Fruit fly (Drosophila melanogaster) whole organism, prepupa: ENCODE measurements around the gene Tpt.

Source experiments
- Blimp-1 ChIP-seq: fragments of 200-800 bp; sonication (Bioruptor generic); optimal IDR thresholded peaks from 3 replicates; lab custom pipeline; 2017; ENCODE audit warnings: missing biosample characterization, missing genetic modification characterization, mild to moderate bottlenecking, moderate library complexity, missing genetic modification reagents
- CG11294 ChIP-seq: fragments of 200-800 bp; sonication (Bioruptor generic); IDR thresholded peaks from 2 replicates; pipeline ENCODE4 v1.3.6; 2022; ENCODE audit warnings: missing biosample characterization, missing genetic modification characterization
- CG11902 ChIP-seq: fragments of 200-800 bp; sonication (Bioruptor generic); optimal IDR thresholded peaks from 3 replicates; lab custom pipeline; 2016; ENCODE audit warnings: missing biosample characterization, missing genetic modification characterization
- CG15336 ChIP-seq: fragments of 200-800 bp; sonication (Bioruptor generic); IDR thresholded peaks from 2 replicates; pipeline ENCODE4 v1.3.6; 2022; ENCODE audit warnings: missing biosample characterization, missing genetic modification characterization
- CG16779 ChIP-seq: fragments of 200-800 bp; sonication (Bioruptor generic); optimal IDR thresholded peaks from 3 replicates; lab custom pipeline; 2017; ENCODE audit warnings: missing biosample characterization, mild to moderate bottlenecking, missing genetic modification characterization
- CG31627 ChIP-seq: fragments of 200-800 bp; sonication (Bioruptor generic); optimal IDR thresholded peaks from 3 replicates; lab custom pipeline; 2016; ENCODE audit warnings: missing biosample characterization, missing genetic modification characterization
- CG32006 ChIP-seq: fragments of 200-800 bp; sonication (Bioruptor generic); optimal IDR thresholded peaks from 3 replicates; lab custom pipeline; 2017; ENCODE audit warnings: missing biosample characterization, mild to moderate bottlenecking, missing genetic modification characterization
- CG4318 ChIP-seq: fragments of 200-800 bp; sonication (Bioruptor generic); optimal IDR thresholded peaks from 3 replicates; lab custom pipeline; 2017; ENCODE audit warnings: missing biosample characterization, mild to moderate bottlenecking, missing genetic modification characterization
- CG6163 ChIP-seq: fragments of 200-800 bp; sonication (Bioruptor generic); IDR thresholded peaks from 3 replicates; pipeline ENCODE4 v1.3.6; 2022; ENCODE audit warnings: missing biosample characterization, missing genetic modification characterization
- CG6276 ChIP-seq: fragments of 200-800 bp; sonication (Bioruptor generic); optimal IDR thresholded peaks from 2 replicates; lab custom pipeline; 2017; ENCODE audit warnings: missing biosample characterization, mild to moderate bottlenecking, missing genetic modification characterization
- CG6792 ChIP-seq: fragments of 200-800 bp; sonication (Bioruptor generic); optimal IDR thresholded peaks from 3 replicates; lab custom pipeline; 2016; ENCODE audit warnings: missing biosample characterization, missing genetic modification characterization
- CG6808 ChIP-seq: fragments of 200-800 bp; sonication (Bioruptor generic); optimal IDR thresholded peaks from 3 replicates; lab custom pipeline; 2017; ENCODE audit warnings: missing biosample characterization, missing genetic modification characterization, mild to moderate bottlenecking, moderate library complexity, missing genetic modification reagents
- CG6854 ChIP-seq: fragments of 200-800 bp; sonication (Bioruptor generic); optimal IDR thresholded peaks from 2 replicates; lab custom pipeline; 2017; ENCODE audit warnings: missing biosample characterization, mild to moderate bottlenecking, missing genetic modification characterization
- CG7368 ChIP-seq: fragments of 200-800 bp; sonication (Bioruptor generic); optimal IDR thresholded peaks from 3 replicates; lab custom pipeline; 2016; ENCODE audit warnings: missing biosample characterization, missing genetic modification characterization
- CG8319 ChIP-seq: fragments of 200-800 bp; sonication (Bioruptor generic); optimal IDR thresholded peaks from 3 replicates; lab custom pipeline; 2016; ENCODE audit warnings: missing biosample characterization, missing genetic modification characterization
- CG8632 ChIP-seq: fragments of 200-800 bp; sonication (Bioruptor generic); optimal IDR thresholded peaks from 3 replicates; lab custom pipeline; 2016; ENCODE audit warnings: missing biosample characterization, missing genetic modification characterization
- CG9139 ChIP-seq: fragments of 200-800 bp; sonication (Bioruptor generic); optimal IDR thresholded peaks from 3 replicates; lab custom pipeline; 2017; ENCODE audit warnings: missing biosample characterization, mild to moderate bottlenecking, missing genetic modification characterization
- Eip75B ChIP-seq: fragments of 200-800 bp; sonication (Bioruptor generic); optimal IDR thresholded peaks from 3 replicates; lab custom pipeline; 2016; ENCODE audit warnings: missing biosample characterization, missing genetic modification characterization
- Eip78C ChIP-seq: fragments of 200-800 bp; sonication (Bioruptor generic); peaks from one replicate; lab custom pipeline; 2016; ENCODE audit warnings: missing biosample characterization, missing genetic modification characterization
- Ets21C ChIP-seq: fragments of 200-800 bp; sonication (Bioruptor generic); optimal IDR thresholded peaks from 3 replicates; lab custom pipeline; 2016; ENCODE audit warnings: missing biosample characterization, missing genetic modification characterization
- Ets96B ChIP-seq: fragments of 200-800 bp; optimal IDR thresholded peaks from 2 replicates; lab custom pipeline; 2019; ENCODE audit warnings: missing biosample characterization, mild to moderate bottlenecking, missing genetic modification characterization, moderate library complexity
- Hr4 ChIP-seq: fragments of 200-800 bp; sonication (Bioruptor generic); optimal IDR thresholded peaks from 3 replicates; lab custom pipeline; 2016; ENCODE audit warnings: missing biosample characterization, missing genetic modification characterization
- Lpt ChIP-seq: fragments of 200-800 bp; sonication (Bioruptor generic); optimal IDR thresholded peaks from 3 replicates; lab custom pipeline; 2016; ENCODE audit warnings: missing biosample characterization, missing genetic modification characterization
- Met ChIP-seq: fragments of 200-800 bp; sonication (Bioruptor generic); optimal IDR thresholded peaks from 3 replicates; lab custom pipeline; 2016; ENCODE audit warnings: missing biosample characterization, missing genetic modification characterization
- Sox14 ChIP-seq: fragments of 200-800 bp; sonication (Bioruptor generic); optimal IDR thresholded peaks from 3 replicates; lab custom pipeline; 2016; ENCODE audit warnings: missing biosample characterization, missing genetic modification characterization
- achi ChIP-seq: fragments of 200-800 bp; sonication (Bioruptor generic); optimal IDR thresholded peaks from 3 replicates; lab custom pipeline; 2016; ENCODE audit warnings: missing biosample characterization, missing genetic modification characterization
- dsx ChIP-seq: fragments of 200-800 bp; optimal IDR thresholded peaks from 3 replicates; lab custom pipeline; 2019; ENCODE audit warnings: missing biosample characterization, mild to moderate bottlenecking, missing genetic modification characterization, moderate library complexity; ENCODE audit not compliant: poor library complexity, severe bottlenecking
- fd59A ChIP-seq: fragments of 200-800 bp; sonication (Bioruptor generic); optimal IDR thresholded peaks from 2 replicates; lab custom pipeline; 2017; ENCODE audit warnings: missing biosample characterization, mild to moderate bottlenecking, missing genetic modification characterization, missing genetic modification reagents
- fd85E ChIP-seq: fragments of 200-800 bp; sonication (Bioruptor generic); optimal IDR thresholded peaks from 3 replicates; lab custom pipeline; 2016; ENCODE audit warnings: missing biosample characterization, missing genetic modification characterization
- fkh ChIP-seq: fragments of 200-800 bp; sonication (Bioruptor generic); optimal IDR thresholded peaks from 3 replicates; lab custom pipeline; 2017; ENCODE audit warnings: missing biosample characterization, mild to moderate bottlenecking, missing genetic modification characterization, moderate library complexity
- lz ChIP-seq: fragments of 200-800 bp; sonication (Bioruptor generic); optimal IDR thresholded peaks from 3 replicates; lab custom pipeline; 2016; ENCODE audit warnings: missing biosample characterization, missing genetic modification characterization
- net ChIP-seq: fragments of 200-800 bp; sonication (Bioruptor generic); optimal IDR thresholded peaks from 3 replicates; lab custom pipeline; 2016; ENCODE audit warnings: missing biosample characterization, missing genetic modification characterization
- pdm3 ChIP-seq: fragments of 200-800 bp; sonication (Bioruptor generic); optimal IDR thresholded peaks from 3 replicates; lab custom pipeline; 2016; ENCODE audit warnings: missing biosample characterization, missing genetic modification characterization
- spab ChIP-seq: fragments of 200-800 bp; sonication (Bioruptor generic); optimal IDR thresholded peaks from 2 replicates; lab custom pipeline; 2017; ENCODE audit warnings: missing biosample characterization, mild to moderate bottlenecking, missing genetic modification characterization, missing genetic modification reagents
- ss ChIP-seq, 2 experiments: fragments of 200-800 bp; sonication (Bioruptor generic); optimal IDR thresholded peaks; 2 replicates in 1 of 2; 3 replicates in 1 of 2; lab custom pipeline; 2017 to 2018; ENCODE audit warnings: mild to moderate bottlenecking in 2 of 2, missing biosample characterization in 2 of 2, missing genetic modification characterization in 2 of 2, moderate library complexity in 1 of 2
- vri ChIP-seq: fragments of 200-800 bp; sonication (Bioruptor generic); optimal IDR thresholded peaks from 3 replicates; lab custom pipeline; 2016; ENCODE audit warnings: missing biosample characterization, mild to moderate bottlenecking, missing genetic modification characterization

Gene Tpt

dm6 chr3L:8449800-8450690, 45.0 kb upstream of the Tpt start, which contains the start of gene Gug (continued):
- TF ChIP-seq CG32006 (GFP tag; lab: Kevin White, UChicago) (peak; percentile 92), fd85E (GFP tag; lab: Kevin White, UChicago) (peak; percentile 66), ss (GFP tag; optimal IDR thresholded peaks at IDR 0.05; lab: Kevin White, UChicago) (peak; percentile 99), CG4318 (GFP tag; lab: Kevin White, UChicago) (peak; percentile 47), CG11294 (GFP tag; lab: Robert Waterston, UW) (peak; percentile 71; the same call in 1 of the 2 replicates), achi (peak; percentile 86), Hr4 (GFP tag; lab: Kevin White, UChicago) (peak; percentile 75), CG15336 (peak; percentile 94), dsx (GFP tag; lab: Kevin White, UChicago) (peak; percentile 94), CG11902 (GFP tag; lab: Kevin White, UChicago) (no peak), CG6854 (GFP tag; lab: Kevin White, UChicago) (peak; percentile 96), CG31627 (GFP tag; lab: Kevin White, UChicago) (no peak), lz (GFP tag; lab: Kevin White, UChicago) (peak; percentile 52), net (peak; percentile 95), CG16779 (tag; lab: Kevin White, UChicago) (peak; percentile 99), fd59A (GFP tag; lab: Kevin White, UChicago) (peak; percentile 86), Blimp-1 (GFP tag; lab: Kevin White, UChicago) (peak; percentile 65), fkh (GFP tag; lab: Kevin White, UChicago) (no peak), Eip78C (GFP tag; lab: Kevin White, UChicago) (peak; percentile 95), Lpt (peak; percentile 96), spab (GFP tag; lab: Kevin White, UChicago) (peak; percentile 98), CG6163 (GFP tag; lab: Robert Waterston, UW) (peak; percentile 98), CG8632 (peak; percentile 82), CG7368 (GFP tag; lab: Kevin White, UChicago) (peak; percentile 89), Sox14 (GFP tag; lab: Kevin White, UChicago) (peak; percentile 78), Eip75B (GFP tag; lab: Kevin White, UChicago) (peak; percentile 84), vri (GFP tag; lab: Kevin White, UChicago) (peak; percentile 47), Ets96B (tag; lab: Kevin White, UChicago) (peak; percentile 96), pdm3 (GFP tag; lab: Kevin White, UChicago) (peak; percentile 83), CG6792 (GFP tag; lab: Kevin White, UChicago) (peak; percentile 75), Met (GFP tag; lab: Kevin White, UChicago) (peak; percentile 53), CG6808 (GFP tag; lab: Kevin White, UChicago) (peak; percentile 98), CG6276 (GFP tag; lab: Kevin White, UChicago) (peak; percentile 99), Ets21C (GFP tag; lab: Kevin White, UChicago) (no peak), CG8319 (GFP tag; lab: Kevin White, UChicago) (peak; percentile 62), CG9139 (GFP tag; lab: Kevin White, UChicago) (peak; percentile 99)
- TF ChIP-seq, all 60 proteins: peak for 51

- TF ChIP-seq CG6163 (GFP tag; lab: Robert Waterston, UW) (peak; percentile 8; the same call in 2 of the 3 replicates), CG15336 (0 out of 2 replicates have a peak, but pooled peaks have one; percentile 9), Eip78C (GFP tag; lab: Kevin White, UChicago) (peak; percentile 39), CG32006 (GFP tag; lab: Kevin White, UChicago) (no peak), net (no peak), achi (no peak), CG4318 (GFP tag; lab: Kevin White, UChicago) (no peak), fkh (GFP tag; lab: Kevin White, UChicago) (peak; percentile 83), CG8319 (GFP tag; lab: Kevin White, UChicago) (no peak)
These were observed 44.2 kb upstream of the Tpt start, which contains the start of gene CG6983 for dm6 chr3L:8449202-8449799. Gene CG6983 (minus strand): TSS chr3L:8449377.
